Fruit fly (Drosophila melanogaster): Measurements from ENCODE around the gene Pus7.

Pus7 gene

dm6 chr3L:8525691-8526421 is 16.1 kb downstream of the Pus7 start (continued):
- TF ChIP-seq CG6813 (GFP tag; optimal IDR thresholded peaks at IDR 0.05): peak; percentile 17
- no peak for TF ChIP-seq CG11560 (tag; IDR thresholded peaks at IDR 0.05)
- no peak for TF ChIP-seq CG11696 (GFP tag; IDR thresholded peaks at IDR 0.05)
- TF ChIP-seq luna (GFP tag; optimal IDR thresholded peaks at IDR 0.05): no peak
- no peak for TF ChIP-seq CG43689 (GFP tag; IDR thresholded peaks at IDR 0.05)
- TF ChIP-seq vvl (GFP tag; IDR thresholded peaks at IDR 0.05): no peak
- TF ChIP-seq CG10366 (GFP tag; IDR thresholded peaks at IDR 0.05): no peak
- TF ChIP-seq nerfin-1 (tag; optimal IDR thresholded peaks at IDR 0.05): peak; percentile 8
- TF ChIP-seq Ets97D (GFP tag; optimal IDR thresholded peaks at IDR 0.05): no peak
- no peak for TF ChIP-seq ttk (GFP tag; IDR thresholded peaks at IDR 0.05)
- TF ChIP-seq CG3726 (GFP tag; IDR thresholded peaks at IDR 0.05): no peak
- TF ChIP-seq CG1647 (GFP tag; optimal IDR thresholded peaks at IDR 0.05): peak; percentile 4
- no peak for TF ChIP-seq CG7357 (GFP tag; IDR thresholded peaks at IDR 0.05)
- TF ChIP-seq CG12391 (tag; optimal IDR thresholded peaks at IDR 0.05): peak; percentile 33
- TF ChIP-seq CG10565 (GFP tag; optimal IDR thresholded peaks at IDR 0.05): no peak
- no peak for TF ChIP-seq bowl (GFP tag; IDR thresholded peaks at IDR 0.05)
- no peak for TF ChIP-seq lov (optimal IDR thresholded peaks at IDR 0.05)
- TF ChIP-seq lov (GFP tag; IDR thresholded peaks at IDR 0.05): no peak
- TF ChIP-seq Hr51 (GFP tag; optimal IDR thresholded peaks at IDR 0.05): peak in 1 of 2 experiments; percentile 49
- TF ChIP-seq CHES-1-like (GFP tag; optimal IDR thresholded peaks at IDR 0.05): peak; percentile 23
- peak; percentile 97 for TF ChIP-seq grn (GFP tag; optimal IDR thresholded peaks at IDR 0.05)
- TF ChIP-seq CG1233 (GFP tag; optimal IDR thresholded peaks at IDR 0.05): peak; percentile 60
- TF ChIP-seq CG5245 (GFP tag; optimal IDR thresholded peaks at IDR 0.05): no peak
- TF ChIP-seq Ssrp (tag; optimal IDR thresholded peaks at IDR 0.05): no peak
- TF ChIP-seq ci (GFP tag; IDR thresholded peaks at IDR 0.05): no peak
- TF ChIP-seq HmgD (GFP tag; optimal IDR thresholded peaks at IDR 0.05): no peak
- no peak for TF ChIP-seq stwl (tag; optimal IDR thresholded peaks at IDR 0.05)
- TF ChIP-seq CG9817 (tag; optimal IDR thresholded peaks at IDR 0.05): peak; percentile 29
- no peak for TF ChIP-seq NK7.1 (GFP tag; optimal IDR thresholded peaks at IDR 0.05)
- TF ChIP-seq CG9215 (GFP tag; IDR thresholded peaks at IDR 0.05): peak; percentile 41; the same call in 1 of the 2 replicates
- peak; percentile 32 for TF ChIP-seq wek (GFP tag; optimal IDR thresholded peaks at IDR 0.05)
- no peak for TF ChIP-seq prd (optimal IDR thresholded peaks at IDR 0.05)
- TF ChIP-seq prd (GFP tag; IDR thresholded peaks at IDR 0.05): peak; percentile 13; the same call in 1 of the 3 replicates
- TF ChIP-seq sima (GFP tag; optimal IDR thresholded peaks at IDR 0.05): no peak
- TF ChIP-seq CG15011 (GFP tag; optimal IDR thresholded peaks at IDR 0.05): peak; percentile 48
- TF ChIP-seq Mrtf (GFP tag; IDR thresholded peaks at IDR 0.05): no peak
- TF ChIP-seq CG17568 (GFP tag; optimal IDR thresholded peaks at IDR 0.05): peak; percentile 35
- no peak for TF ChIP-seq fd3F (GFP tag; optimal IDR thresholded peaks at IDR 0.05)
- no peak for TF ChIP-seq CG14050 (GFP tag; IDR thresholded peaks at IDR 0.05)
- TF ChIP-seq CG6689 (GFP tag; IDR thresholded peaks at IDR 0.05): peak; percentile 40; the same call in 1 of the 2 replicates
- TF ChIP-seq CG11456 (GFP tag; IDR thresholded peaks at IDR 0.05): no peak
- no peak for TF ChIP-seq jumu (GFP tag; optimal IDR thresholded peaks at IDR 0.05)
- TF ChIP-seq CG14965 (GFP tag; optimal IDR thresholded peaks at IDR 0.05; ENCODE audit: borderline replicate concordance): no peak
- TF ChIP-seq Side (GFP tag; optimal IDR thresholded peaks at IDR 0.05): peak; percentile 51
- no peak for TF ChIP-seq CG17612 (GFP tag; IDR thresholded peaks at IDR 0.05)
- TF ChIP-seq CG10209 (GFP tag; optimal IDR thresholded peaks at IDR 0.05): peak; percentile 54
- peak; percentile 23 for TF ChIP-seq kay (GFP tag; optimal IDR thresholded peaks at IDR 0.05)
- peak; percentile 39 for TF ChIP-seq CG18262 (tag; optimal IDR thresholded peaks at IDR 0.05)
- TF ChIP-seq fd64A (GFP tag; optimal IDR thresholded peaks at IDR 0.05): no peak
- TF ChIP-seq MTF-1 (GFP tag; optimal IDR thresholded peaks at IDR 0.05; ENCODE audit: borderline replicate concordance): peak; percentile 39
- peak; percentile 28 for TF ChIP-seq Fer3 (tag; optimal IDR thresholded peaks at IDR 0.05)

Data from whole organism, embryonic.